Worm (Caenorhabditis elegans) whole organism, mixed stage, embryonic: ENCODE results near the gene smg-8.

Source experiments
- M03D4.4 ChIP-seq: sonication (generic microtip); optimal IDR thresholded peaks from 2 replicates; lab custom pipeline; 2017; ENCODE audit warnings: mild to moderate bottlenecking, missing genetic modification characterization, missing compliant biosample characterization
- bed-3 ChIP-seq: fragments of 200-800 bp; sonication (Bioruptor generic); optimal IDR thresholded peaks from 3 replicates; lab custom pipeline; 2018; ENCODE audit warnings: mild to moderate bottlenecking, missing genetic modification characterization, moderate library complexity, missing compliant biosample characterization
- blmp-1 ChIP-seq: fragments of 150-350 bp; optimal IDR thresholded peaks from 2 replicates; lab custom pipeline; 2014; ENCODE audit warnings: missing biosample characterization, missing genetic modification characterization
- ceh-39 ChIP-seq: fragments of 150-350 bp; optimal IDR thresholded peaks from 2 replicates; lab custom pipeline; 2014; ENCODE audit warnings: missing biosample characterization, missing genetic modification characterization
- ceh-43 ChIP-seq: fragments of 200-800 bp; sonication (Bioruptor generic); optimal IDR thresholded peaks from 2 replicates; lab custom pipeline; 2018; ENCODE audit warnings: mild to moderate bottlenecking, missing genetic modification characterization, moderate library complexity, missing compliant biosample characterization
- ceh-83 ChIP-seq: fragments of 200-800 bp; sonication (Bioruptor generic); optimal IDR thresholded peaks from 2 replicates; lab custom pipeline; 2018; ENCODE audit warnings: mild to moderate bottlenecking, missing genetic modification characterization, missing compliant biosample characterization
- ces-1 ChIP-seq: fragments of 150-350 bp; optimal IDR thresholded peaks from 2 replicates; lab custom pipeline; 2014; ENCODE audit warnings: missing biosample characterization, missing genetic modification reagents, missing genetic modification characterization
- cnd-1 ChIP-seq: fragments of 200-800 bp; sonication (Bioruptor generic); optimal IDR thresholded peaks from 2 replicates; lab custom pipeline; 2018; ENCODE audit warnings: mild to moderate bottlenecking, missing genetic modification characterization, missing compliant biosample characterization
- drap-1 ChIP-seq: fragments of 200-800 bp; sonication (Bioruptor generic); optimal IDR thresholded peaks from 3 replicates; lab custom pipeline; 2018; ENCODE audit warnings: mild to moderate bottlenecking, missing genetic modification characterization, missing compliant biosample characterization
- elt-1 ChIP-seq: sonication (generic microtip); optimal IDR thresholded peaks from 2 replicates; lab custom pipeline; 2017; ENCODE audit warnings: missing genetic modification characterization, mild to moderate bottlenecking, missing compliant biosample characterization, antibody characterized with exemption, moderate library complexity, borderline replicate concordance; ENCODE audit not compliant: insufficient read depth
- elt-3 ChIP-seq: fragments of 150-350 bp; optimal IDR thresholded peaks from 2 replicates; lab custom pipeline; 2014; ENCODE audit warnings: missing biosample characterization, missing genetic modification characterization
- flh-1 ChIP-seq: fragments of 200-800 bp; sonication (Bioruptor generic); optimal IDR thresholded peaks from 2 replicates; lab custom pipeline; 2018; ENCODE audit warnings: mild to moderate bottlenecking, missing genetic modification characterization, moderate library complexity, missing compliant biosample characterization
- ham-2 ChIP-seq: fragments of 200-800 bp; sonication (Bioruptor generic); optimal IDR thresholded peaks from 2 replicates; lab custom pipeline; 2018; ENCODE audit warnings: mild to moderate bottlenecking, missing genetic modification characterization, missing compliant biosample characterization
- hlh-1 ChIP-seq: fragments of 150-350 bp; optimal IDR thresholded peaks from 2 replicates; lab custom pipeline; 2014; ENCODE audit warnings: missing biosample characterization, missing genetic modification reagents, missing genetic modification characterization
- lin-13 ChIP-seq: fragments of 150-350 bp; optimal IDR thresholded peaks from 2 replicates; lab custom pipeline; 2014; ENCODE audit warnings: missing biosample characterization, missing genetic modification characterization
- lin-32 ChIP-seq: fragments of 200-800 bp; sonication (Bioruptor generic); optimal IDR thresholded peaks from 2 replicates; lab custom pipeline; 2018; ENCODE audit warnings: mild to moderate bottlenecking, missing genetic modification characterization, missing compliant biosample characterization
- lsy-2 ChIP-seq: fragments of 150-350 bp; optimal IDR thresholded peaks from 2 replicates; lab custom pipeline; 2014; ENCODE audit warnings: missing biosample characterization, missing genetic modification characterization
- mab-5 ChIP-seq: fragments of 150-350 bp; optimal IDR thresholded peaks from 2 replicates; lab custom pipeline; 2014; ENCODE audit warnings: missing biosample characterization, missing genetic modification characterization
- mep-1 ChIP-seq: fragments of 150-350 bp; optimal IDR thresholded peaks from 2 replicates; lab custom pipeline; 2017; ENCODE audit warnings: missing biosample characterization, missing genetic modification reagents, missing genetic modification characterization, inconsistent platforms
- mls-2 ChIP-seq: sonication (generic microtip); optimal IDR thresholded peaks from 2 replicates; lab custom pipeline; 2016; ENCODE audit warnings: mild to moderate bottlenecking, missing genetic modification characterization, moderate library complexity, missing compliant biosample characterization
- nhr-12 ChIP-seq: fragments of 150-350 bp; optimal IDR thresholded peaks from 2 replicates; lab custom pipeline; 2014; ENCODE audit warnings: missing biosample characterization, missing genetic modification characterization
- nhr-2 ChIP-seq: fragments of 150-350 bp; optimal IDR thresholded peaks from 2 replicates; lab custom pipeline; 2014; ENCODE audit warnings: missing biosample characterization, missing genetic modification characterization
- nhr-237 ChIP-seq: fragments of 150-350 bp; optimal IDR thresholded peaks from 2 replicates; lab custom pipeline; 2014; ENCODE audit warnings: missing biosample characterization, missing genetic modification characterization
- nhr-28 ChIP-seq: fragments of 150-350 bp; optimal IDR thresholded peaks from 2 replicates; lab custom pipeline; 2014; ENCODE audit warnings: missing biosample characterization, missing genetic modification characterization
- nhr-76 ChIP-seq: sonication (generic microtip); optimal IDR thresholded peaks from 2 replicates; lab custom pipeline; 2017; ENCODE audit warnings: missing biosample characterization, missing genetic modification characterization
- pha-4 ChIP-seq: fragments of 150-350 bp; optimal IDR thresholded peaks from 2 replicates; lab custom pipeline; 2018; ENCODE audit warnings: missing biosample characterization, missing genetic modification reagents, missing genetic modification characterization
- sem-2 ChIP-seq: fragments of 200-800 bp; sonication (Bioruptor generic); optimal IDR thresholded peaks from 2 replicates; lab custom pipeline; 2018; ENCODE audit warnings: mild to moderate bottlenecking, missing genetic modification characterization, missing compliant biosample characterization
- snpc-4 ChIP-seq: fragments of 150-350 bp; optimal IDR thresholded peaks from 2 replicates; lab custom pipeline; 2014; ENCODE audit warnings: missing biosample characterization, missing genetic modification characterization
- sptf-1 ChIP-seq: sonication (generic microtip); optimal IDR thresholded peaks from 2 replicates; lab custom pipeline; 2017; ENCODE audit warnings: mild to moderate bottlenecking, missing genetic modification characterization, moderate library complexity, missing compliant biosample characterization
- tbx-8 ChIP-seq: fragments of 200-800 bp; sonication (Bioruptor generic); optimal IDR thresholded peaks from 2 replicates; lab custom pipeline; 2018; ENCODE audit warnings: mild to moderate bottlenecking, missing genetic modification characterization, moderate library complexity, missing compliant biosample characterization
- unc-120 ChIP-seq: sonication (generic microtip); optimal IDR thresholded peaks from 2 replicates; lab custom pipeline; 2017; ENCODE audit warnings: missing genetic modification characterization, missing compliant biosample characterization; ENCODE audit not compliant: poor library complexity, severe bottlenecking
- unc-39 ChIP-seq: fragments of 150-350 bp; optimal IDR thresholded peaks from 2 replicates; lab custom pipeline; 2014; ENCODE audit warnings: missing biosample characterization, missing genetic modification characterization
- unc-62 ChIP-seq: fragments of 150-350 bp; optimal IDR thresholded peaks from 2 replicates; lab custom pipeline; 2014; ENCODE audit warnings: missing biosample characterization, missing genetic modification reagents, missing genetic modification characterization
- zip-8 ChIP-seq: fragments of 150-350 bp; optimal IDR thresholded peaks from 2 replicates; lab custom pipeline; 2014; ENCODE audit warnings: missing biosample characterization, missing genetic modification characterization
- ztf-11 ChIP-seq: fragments of 150-350 bp; optimal IDR thresholded peaks from 2 replicates; lab custom pipeline; 2014; ENCODE audit warnings: missing biosample characterization, missing genetic modification characterization

smg-8 gene

ce11 chrII:14401098-14401497 lies 40.1 kb upstream of the smg-8 start:
- TF ChIP-seq ceh-83 (GFP tag; lab: Kevin White, UChicago): no peak
- TF ChIP-seq flh-1 (GFP tag; lab: Kevin White, UChicago): no peak
- TF ChIP-seq mab-5 (tag; lab: Kevin White, UChicago): no peak
- TF ChIP-seq elt-1 (tag; lab: Kevin White, UChicago): no peak
- TF ChIP-seq snpc-4: no peak
- TF ChIP-seq ceh-43 (GFP tag; lab: Kevin White, UChicago): no peak
- no peak for TF ChIP-seq mep-1
- no peak for TF ChIP-seq nhr-76 (tag; lab: Kevin White, UChicago)
- no peak for TF ChIP-seq elt-3 (tag; lab: Kevin White, UChicago)
- TF ChIP-seq nhr-2 (tag; lab: Kevin White, UChicago): no peak
- TF ChIP-seq bed-3: no peak
- TF ChIP-seq nhr-237 (tag; lab: Kevin White, UChicago): no peak
- TF ChIP-seq pha-4 (tag; lab: Kevin White, UChicago): no peak

DNA sequence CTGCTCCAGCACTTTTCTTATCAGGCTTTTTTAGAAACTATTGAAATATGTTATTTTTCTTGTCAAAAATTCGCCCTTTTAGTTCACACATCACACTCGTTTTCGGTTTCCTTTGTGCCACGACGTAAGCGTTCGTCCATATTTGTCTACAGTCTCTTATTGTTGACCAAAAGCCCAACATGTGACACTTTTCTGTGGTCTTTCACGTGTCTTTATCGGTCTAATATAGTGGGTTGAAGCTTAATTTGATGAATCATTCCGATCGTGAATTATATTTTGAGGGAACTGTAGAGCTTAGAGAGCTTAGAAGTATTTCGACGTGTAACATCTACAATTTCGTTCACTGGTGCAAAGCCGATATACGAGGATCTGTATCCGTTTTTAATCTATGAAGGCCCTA lies 36.9 kb upstream of the smg-8 start:
- TF ChIP-seq pha-4 (tag; lab: Kevin White, UChicago) (peak; percentile 31), cnd-1 (no peak), hlh-1 (peak; percentile 18), unc-39 (tag; lab: Kevin White, UChicago) (no peak)

DNA sequence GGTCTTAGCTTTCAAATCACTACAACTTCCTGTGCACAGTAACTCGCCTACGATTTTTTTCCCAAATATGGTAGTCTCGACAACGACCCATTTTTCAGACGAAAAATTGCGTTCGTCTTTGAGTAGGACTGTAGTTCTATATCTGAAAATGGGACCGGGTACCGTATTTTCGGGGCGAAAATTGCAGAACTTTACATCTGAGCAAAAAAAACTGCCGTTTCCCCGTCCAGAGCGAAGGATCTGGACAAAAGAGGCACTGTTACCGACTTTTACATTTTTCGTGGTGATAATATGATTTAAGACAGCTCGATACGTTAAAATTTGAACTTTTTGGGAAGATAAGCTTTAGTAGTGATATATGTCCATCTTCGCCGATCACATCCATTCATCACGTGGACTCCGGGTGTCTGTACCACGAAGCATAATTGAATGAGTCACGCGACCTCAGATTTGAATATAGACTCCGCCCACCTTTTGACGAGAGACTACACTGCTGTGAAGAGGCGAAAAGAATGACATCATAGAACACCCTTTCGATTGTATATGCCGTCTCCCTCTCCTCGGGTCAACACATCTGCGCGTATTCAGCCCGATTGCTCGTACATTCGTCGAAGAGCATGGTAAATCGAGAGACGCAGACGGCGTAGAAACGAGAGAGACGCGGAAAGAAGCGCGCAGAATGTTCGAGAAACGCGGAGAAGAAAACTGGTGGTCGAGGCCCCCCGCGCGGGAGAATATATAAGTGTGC lies 36.3 kb upstream of the smg-8 start:
- TF ChIP-seq nhr-12 (tag; lab: Kevin White, UChicago) (no peak), unc-120 (peak; percentile 52), ceh-43 (GFP tag; lab: Kevin White, UChicago) (peak; percentile 53), tbx-8 (GFP tag; lab: Kevin White, UChicago) (no peak), flh-1 (GFP tag; lab: Kevin White, UChicago) (no peak), sem-2 (no peak), drap-1 (GFP tag; lab: Kevin White, UChicago) (peak; percentile 44), mab-5 (tag; lab: Kevin White, UChicago) (no peak), nhr-76 (tag; lab: Kevin White, UChicago) (no peak), nhr-2 (tag; lab: Kevin White, UChicago) (peak; percentile 36), ceh-83 (GFP tag; lab: Kevin White, UChicago) (no peak), hlh-1 (peak; percentile 27), snpc-4 (no peak), elt-1 (tag; lab: Kevin White, UChicago) (no peak), mep-1 (peak; percentile 49), bed-3 (no peak), nhr-28 (no peak), lin-13 (tag; lab: Kevin White, UChicago) (peak; percentile 92), zip-8 (tag; lab: Kevin White, UChicago) (no peak), sptf-1 (peak; percentile 73), lsy-2 (tag; lab: Kevin White, UChicago) (peak; percentile 73), elt-3 (tag; lab: Kevin White, UChicago) (peak; percentile 85), mls-2 (tag; lab: Kevin White, UChicago) (peak; percentile 90), unc-39 (tag; lab: Kevin White, UChicago) (peak; percentile 65), pha-4 (tag; lab: Kevin White, UChicago) (peak; percentile 94), blmp-1 (tag; lab: Kevin White, UChicago) (peak; percentile 63), nhr-237 (tag; lab: Kevin White, UChicago) (peak; percentile 78), ham-2 (GFP tag; lab: Kevin White, UChicago) (peak; percentile 87), ces-1 (GFP tag; lab: Kevin White, UChicago) (peak; percentile 78), lin-32 (GFP tag; lab: Kevin White, UChicago) (peak; percentile 34), M03D4.4 (tag; lab: Kevin White, UChicago) (peak; percentile 38), ceh-39 (tag; lab: Kevin White, UChicago) (peak; percentile 93), ztf-11 (tag; lab: Kevin White, UChicago) (peak; percentile 87), cnd-1 (peak; percentile 71), unc-62 (peak; percentile 84)
